Fruit fly (Drosophila melanogaster): ENCODE data around the gene Adk2.

Gene Adk2

dm6 chr3L:13021727-13022126 lies 761 bp downstream of the Adk2 start (continued):
- TF ChIP-seq fd3F (GFP tag; optimal IDR thresholded peaks at IDR 0.05): no peak
- TF ChIP-seq Doc2 (GFP tag; IDR thresholded peaks at IDR 0.05): no peak
- no peak for TF ChIP-seq Asciz (GFP tag; optimal IDR thresholded peaks at IDR 0.05)
- no peak for TF ChIP-seq CG3065 (GFP tag; optimal IDR thresholded peaks at IDR 0.05)
- TF ChIP-seq pum (GFP tag; optimal IDR thresholded peaks at IDR 0.05): no peak
- no peak for TF ChIP-seq CG4360 (GFP tag; IDR thresholded peaks at IDR 0.05)
- TF ChIP-seq pita (GFP tag; optimal IDR thresholded peaks at IDR 0.05): no peak
- no peak for TF ChIP-seq lola (GFP tag; optimal IDR thresholded peaks at IDR 0.05)
- no peak for TF ChIP-seq Lhr (GFP tag; optimal IDR thresholded peaks at IDR 0.05)
- no peak for TF ChIP-seq wek (GFP tag; optimal IDR thresholded peaks at IDR 0.05)
- TF ChIP-seq en (GFP tag; optimal IDR thresholded peaks at IDR 0.05): peak; percentile 26
- TF ChIP-seq CG11247 (GFP tag; IDR thresholded peaks at IDR 0.05): 0 out of 2 replicates have a peak, but pooled peaks have one; percentile 33
- TF ChIP-seq Ravus (GFP tag; IDR thresholded peaks at IDR 0.05): no peak
- no peak for TF ChIP-seq fd102C (GFP tag; optimal IDR thresholded peaks at IDR 0.05)
- no peak for TF ChIP-seq chif (GFP tag; optimal IDR thresholded peaks at IDR 0.05)
- TF ChIP-seq kni (GFP tag; optimal IDR thresholded peaks at IDR 0.05): no peak
- TF ChIP-seq maf-S (GFP tag; optimal IDR thresholded peaks at IDR 0.05): no peak
- TF ChIP-seq phol (tag; optimal IDR thresholded peaks at IDR 0.05): peak; percentile 10
- TF ChIP-seq GATAe (GFP tag; conservative IDR thresholded peaks at IDR 0.05): no peak
- no peak for TF ChIP-seq Hand (GFP tag; optimal IDR thresholded peaks at IDR 0.05)
- TF ChIP-seq ac (GFP tag; optimal IDR thresholded peaks at IDR 0.05): no peak
- no peak for TF ChIP-seq cg (GFP tag; optimal IDR thresholded peaks at IDR 0.05)
- no peak for TF ChIP-seq slp2 (GFP tag; optimal IDR thresholded peaks at IDR 0.05)
- TF ChIP-seq ci (GFP tag; IDR thresholded peaks at IDR 0.05): no peak
- no peak for TF ChIP-seq CG31365 (tag; optimal IDR thresholded peaks at IDR 0.05)
- TF ChIP-seq CG15011 (GFP tag; optimal IDR thresholded peaks at IDR 0.05): no peak
- no peak for TF ChIP-seq chm (GFP tag; IDR thresholded peaks at IDR 0.05)
- no peak for TF ChIP-seq CG8281 (tag; optimal IDR thresholded peaks at IDR 0.05)
- TF ChIP-seq YL-1 (GFP tag; optimal IDR thresholded peaks at IDR 0.05): no peak
- no peak for TF ChIP-seq luna (GFP tag; optimal IDR thresholded peaks at IDR 0.05)
- no peak for TF ChIP-seq CG12299 (tag; optimal IDR thresholded peaks at IDR 0.05)
- no peak for TF ChIP-seq eyg (GFP tag; optimal IDR thresholded peaks at IDR 0.05)
- TF ChIP-seq Six4 (GFP tag; optimal IDR thresholded peaks at IDR 0.05): no peak
- TF ChIP-seq CG12391 (tag; optimal IDR thresholded peaks at IDR 0.05): no peak
- TF ChIP-seq CG11093 (GFP tag; IDR thresholded peaks at IDR 0.05): no peak
- TF ChIP-seq CG4328 (GFP tag; optimal IDR thresholded peaks at IDR 0.05): no peak
- TF ChIP-seq Poxn (GFP tag; IDR thresholded peaks at IDR 0.05): no peak
- TF ChIP-seq C15 (GFP tag; IDR thresholded peaks at IDR 0.05): no peak
- peak in 1 of 2 experiments; percentile 46 for TF ChIP-seq Hr51 (GFP tag; optimal IDR thresholded peaks at IDR 0.05)
- no peak for TF ChIP-seq CG11085 (GFP tag; IDR thresholded peaks at IDR 0.05)
- peak; percentile 37 for TF ChIP-seq CG7839 (tag; optimal IDR thresholded peaks at IDR 0.05)
- TF ChIP-seq jumu (GFP tag; optimal IDR thresholded peaks at IDR 0.05): peak; percentile 7
- TF ChIP-seq CG34422 (GFP tag; IDR thresholded peaks at IDR 0.05): peak; percentile 56; the same call in 1 of the 3 replicates
- TF ChIP-seq CG30020 (tag; optimal IDR thresholded peaks at IDR 0.05): no peak
- no peak for TF ChIP-seq ham (GFP tag; IDR thresholded peaks at IDR 0.05)
- no peak for TF ChIP-seq sr (GFP tag; IDR thresholded peaks at IDR 0.05)
- TF ChIP-seq Sry-δ (GFP tag; optimal IDR thresholded peaks at IDR 0.05): no peak
- TF ChIP-seq CG7372 (GFP tag; IDR thresholded peaks at IDR 0.05): peak; percentile 82
- no peak for TF ChIP-seq CG17359 (tag; optimal IDR thresholded peaks at IDR 0.05)
- TF ChIP-seq unc-4 (GFP tag; IDR thresholded peaks at IDR 0.05; ENCODE audit: partially characterized antibody): no peak
- peak; percentile 22 for TF ChIP-seq zfh2 (GFP tag; optimal IDR thresholded peaks at IDR 0.05)
- no peak for TF ChIP-seq nerfin-1 (tag; optimal IDR thresholded peaks at IDR 0.05)
